Worm (Caenorhabditis elegans) whole organism, early embryonic: ENCODE measurements around the gene elc-1.

Experiments
- F13C5.2 ChIP-seq: sonication (generic microtip); optimal IDR thresholded peaks from 2 replicates; lab custom pipeline; 2017; ENCODE audit warnings: mild to moderate bottlenecking, missing genetic modification characterization, inconsistent platforms, missing compliant biosample characterization
- aly-1 ChIP-seq: sonication (generic microtip); optimal IDR thresholded peaks from 2 replicates; lab custom pipeline; 2016; ENCODE audit warnings: missing genetic modification characterization, missing compliant biosample characterization
- ama-1 ChIP-seq: fragments of 150-350 bp; optimal IDR thresholded peaks from 2 replicates; lab custom pipeline; 2014
- ceh-36 ChIP-seq: sonication (generic microtip); optimal IDR thresholded peaks from 2 replicates; lab custom pipeline; 2016; ENCODE audit warnings: missing genetic modification characterization, inconsistent platforms, missing compliant biosample characterization
- ets-7 ChIP-seq: sonication (generic microtip); optimal IDR thresholded peaks from 2 replicates; lab custom pipeline; 2016; ENCODE audit warnings: missing genotype, missing genetic modification characterization, missing compliant biosample characterization
- flt-1 ChIP-seq: fragments of 200-800 bp; sonication (Bioruptor generic); IDR thresholded peaks from 2 replicates; pipeline ENCODE4 v1.3.6; 2022; ENCODE audit warnings: missing genetic modification characterization, missing compliant biosample characterization
- hmg-4 ChIP-seq: fragments of 200-800 bp; sonication (Bioruptor generic); optimal IDR thresholded peaks from 2 replicates; lab custom pipeline; 2018; ENCODE audit warnings: mild to moderate bottlenecking, missing genetic modification characterization, missing compliant biosample characterization
- pes-1 ChIP-seq: fragments of 200-800 bp; sonication (Bioruptor generic); IDR thresholded peaks from 2 replicates; pipeline ENCODE4 v1.3.6; 2022; ENCODE audit warnings: missing genetic modification reagents, missing genetic modification characterization, missing compliant biosample characterization
- scrt-1 ChIP-seq: fragments of 200-800 bp; sonication (Bioruptor generic); IDR thresholded peaks from 2 replicates; pipeline ENCODE4 v1.3.6; 2022; ENCODE audit warnings: missing genetic modification characterization, missing compliant biosample characterization
- sea-1 ChIP-seq: fragments of 200-800 bp; sonication (Bioruptor generic); conservative IDR thresholded peaks from 2 replicates; pipeline ENCODE4 v1.3.6; 2022; ENCODE audit warnings: missing genetic modification characterization, missing compliant biosample characterization
- tbx-11 ChIP-seq: fragments of 200-800 bp; sonication (Bioruptor generic); IDR thresholded peaks from 2 replicates; pipeline ENCODE4 v1.3.6; 2022; ENCODE audit warnings: missing genetic modification characterization, missing compliant biosample characterization
- tbx-37 ChIP-seq: fragments of 200-800 bp; sonication (Bioruptor generic); conservative IDR thresholded peaks from 2 replicates; pipeline ENCODE4 v1.3.6; 2022; ENCODE audit warnings: missing genetic modification reagents, missing genetic modification characterization, missing compliant biosample characterization

DNA sequence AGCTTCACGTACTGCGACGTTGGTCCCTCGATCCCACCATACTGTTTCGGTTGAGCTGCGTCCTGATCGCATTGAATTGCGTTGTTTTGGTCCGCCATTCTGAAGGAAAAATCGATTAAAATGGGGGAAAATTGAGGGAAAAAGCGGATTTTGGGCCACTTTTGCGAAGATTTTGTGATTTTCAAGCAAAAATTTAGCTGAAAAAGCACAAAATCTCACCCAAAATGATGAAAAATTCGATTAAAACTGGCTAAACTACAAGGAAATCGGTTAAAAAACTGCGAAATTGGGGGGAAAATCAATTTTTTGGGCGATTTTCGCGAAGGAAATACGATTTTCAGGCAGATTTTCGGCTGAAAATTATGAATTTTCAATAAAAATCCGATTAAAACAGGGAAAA, at the start of gene elc-1:
- TF ChIP-seq ama-1 (lab: Kevin White, UChicago) = no peak
- TF ChIP-seq aly-1 (tag; lab: Kevin White, UChicago) = no peak
- TF ChIP-seq tbx-37 (GFP tag; lab: Robert Waterston, UW) = no peak
- no peak for TF ChIP-seq flt-1 (GFP tag; lab: Robert Waterston, UW)
- no peak for TF ChIP-seq ceh-36 (tag; lab: Kevin White, UChicago)
- no peak for TF ChIP-seq sea-1 (GFP tag; lab: Robert Waterston, UW)
- no peak for TF ChIP-seq scrt-1 (GFP tag; lab: Robert Waterston, UW)
- no peak for TF ChIP-seq pes-1 (GFP tag; lab: Robert Waterston, UW)
- no peak for TF ChIP-seq F13C5.2 (tag; lab: Kevin White, UChicago)
- TF ChIP-seq tbx-11 (GFP tag; lab: Robert Waterston, UW) = no peak
- no peak for TF ChIP-seq hmg-4 (GFP tag; lab: Kevin White, UChicago)
- no peak for TF ChIP-seq ets-7 (tag; lab: Kevin White, UChicago)
